Worm (Caenorhabditis elegans) whole organism, L3 larva: Measurements from ENCODE around the gene jac-1.

ENCODE experiments used
- aly-2 ChIP-seq: fragments of 150-350 bp; optimal IDR thresholded peaks from 2 replicates; lab custom pipeline; 2014; ENCODE audit warnings: missing biosample characterization, missing genetic modification characterization
- ceh-82 ChIP-seq: fragments of 150-350 bp; optimal IDR thresholded peaks from 2 replicates; lab custom pipeline; 2014; ENCODE audit warnings: missing biosample characterization, missing genetic modification characterization
- nhr-237 ChIP-seq: fragments of 150-350 bp; optimal IDR thresholded peaks from 2 replicates; lab custom pipeline; 2014; ENCODE audit warnings: missing biosample characterization, missing genetic modification characterization
- ztf-11 ChIP-seq: fragments of 150-350 bp; optimal IDR thresholded peaks from 2 replicates; lab custom pipeline; 2014; ENCODE audit warnings: missing biosample characterization, missing genetic modification characterization

DNA sequence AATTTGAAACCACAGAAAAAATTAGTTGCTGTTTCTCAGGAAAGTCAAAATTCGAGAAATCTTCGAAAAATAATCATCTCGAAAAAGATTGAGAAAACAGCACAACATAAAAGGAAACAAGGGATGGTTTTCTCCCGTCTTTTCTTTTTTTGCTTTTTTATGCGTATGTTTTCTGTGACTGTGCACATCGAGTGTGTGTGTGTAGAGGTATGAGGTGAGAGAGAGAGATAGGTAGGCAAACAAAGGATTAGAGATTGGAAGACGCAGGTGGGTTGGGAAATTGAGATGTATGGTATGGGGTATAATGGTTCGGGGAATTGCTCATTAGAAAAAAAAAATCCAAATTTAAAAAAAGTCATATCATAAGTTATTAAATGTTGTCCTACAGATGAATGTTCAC lies 4.2 kb downstream of the jac-1 start:
- TF ChIP-seq nhr-237 (tag; lab: Kevin White, UChicago) (no peak), ceh-82 (no peak), ztf-11 (tag; lab: Kevin White, UChicago) (no peak), aly-2 (tag; lab: Kevin White, UChicago) (no peak)
